Worm (Caenorhabditis elegans): Measurements from ENCODE around the gene grl-26.
A peak's percentile ranks its signal among the peaks of the same experiment; 100 is the strongest.

grl-26 gene

DNA sequence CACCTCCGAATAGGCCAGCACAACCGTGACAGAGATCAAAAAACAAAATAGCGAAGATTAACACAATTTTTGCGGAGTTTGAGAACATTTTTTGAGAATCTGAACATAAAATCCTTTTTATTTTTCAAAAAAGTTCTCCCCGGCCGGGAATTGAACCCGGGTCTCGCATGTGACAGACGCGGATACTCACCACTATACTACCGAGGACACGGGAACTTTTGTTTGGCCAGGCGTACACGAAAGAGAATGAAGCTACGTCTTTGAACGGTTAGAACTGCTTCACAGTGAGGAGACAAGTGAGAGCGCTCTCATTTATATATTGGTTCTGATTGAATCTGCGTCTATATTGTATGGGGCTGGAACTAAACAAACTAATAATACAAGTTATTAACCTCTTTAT, at the start of gene grl-26:
Gene grl-26, minus strand, starts transcription at position 318 of the 400 bp plus-strand sequence.
- peak; percentile 29 for TF ChIP-seq gmeb-1 (tag; optimal IDR thresholded peaks at IDR 0.05)
- TF ChIP-seq ztf-4 (tag; optimal IDR thresholded peaks at IDR 0.05) = no peak
- TF ChIP-seq ztf-11 (tag; optimal IDR thresholded peaks at IDR 0.05) = no peak
- no peak for TF ChIP-seq elt-1 (tag; optimal IDR thresholded peaks at IDR 0.05)
- no peak for TF ChIP-seq skn-1 (tag; optimal IDR thresholded peaks at IDR 0.05)
- TF ChIP-seq lin-13 (GFP tag; optimal IDR thresholded peaks at IDR 0.05) = peak; percentile 42
- TF ChIP-seq elt-3 (tag; optimal IDR thresholded peaks at IDR 0.05) = no peak
- peak; percentile 8 for TF ChIP-seq lin-11 (tag; optimal IDR thresholded peaks at IDR 0.05)
- no peak for TF ChIP-seq unc-39 (tag; optimal IDR thresholded peaks at IDR 0.05)
- no peak for TF ChIP-seq ceh-16 (tag; optimal IDR thresholded peaks at IDR 0.05)
- TF ChIP-seq nhr-25 (tag; optimal IDR thresholded peaks at IDR 0.05) = no peak
- TF ChIP-seq ztf-1 (GFP tag; conservative IDR thresholded peaks at IDR 0.05) = no peak
- TF ChIP-seq R02D3.7 (tag; optimal IDR thresholded peaks at IDR 0.05) = no peak
- no peak for TF ChIP-seq mbf-1 (tag; optimal IDR thresholded peaks at IDR 0.05)
- TF ChIP-seq nhr-77 (tag; optimal IDR thresholded peaks at IDR 0.05) = no peak
- no peak for TF ChIP-seq nhr-237 (tag; optimal IDR thresholded peaks at IDR 0.05)
- no peak for TF ChIP-seq dmd-4 (tag; optimal IDR thresholded peaks at IDR 0.05)
- TF ChIP-seq mdl-1 (tag; optimal IDR thresholded peaks at IDR 0.05) = peak in 1 of 2 experiments; percentile 26
- TF ChIP-seq sem-4 (tag; optimal IDR thresholded peaks at IDR 0.05) = no peak
- TF ChIP-seq peb-1 (tag; optimal IDR thresholded peaks at IDR 0.05) = no peak
- TF ChIP-seq nhr-6 (tag; optimal IDR thresholded peaks at IDR 0.05) = no peak
- peak; percentile 60 for TF ChIP-seq nhr-129 (tag; optimal IDR thresholded peaks at IDR 0.05)
- no peak for TF ChIP-seq aly-2 (tag; optimal IDR thresholded peaks at IDR 0.05)
- TF ChIP-seq nhr-10 (tag; optimal IDR thresholded peaks at IDR 0.05) = no peak
- no peak for TF ChIP-seq ama-1 (optimal IDR thresholded peaks at IDR 0.05)
- no peak for TF ChIP-seq lin-39 (tag; optimal IDR thresholded peaks at IDR 0.05)
- peak; percentile 36 for TF ChIP-seq crh-2 (tag; optimal IDR thresholded peaks at IDR 0.05)
- TF ChIP-seq zag-1 (tag; optimal IDR thresholded peaks at IDR 0.05) = no peak
- peak; percentile 45 for TF ChIP-seq fos-1 (tag; optimal IDR thresholded peaks at IDR 0.05)
- peak; percentile 33 for TF ChIP-seq C34F6.9 (tag; optimal IDR thresholded peaks at IDR 0.05)
- no peak for TF ChIP-seq blmp-1 (tag; optimal IDR thresholded peaks at IDR 0.05; ENCODE audit: insufficient read depth)
- TF ChIP-seq nhr-12 (tag; optimal IDR thresholded peaks at IDR 0.05) = no peak
- peak; percentile 45 for TF ChIP-seq sma-9 (GFP tag; optimal IDR thresholded peaks at IDR 0.05)
- no peak for TF ChIP-seq sma-9 (tag; optimal IDR thresholded peaks at IDR 0.05)
- no peak for TF ChIP-seq mab-5 (tag; optimal IDR thresholded peaks at IDR 0.05)
- no peak for TF ChIP-seq nhr-11 (tag; optimal IDR thresholded peaks at IDR 0.05)
- no peak for TF ChIP-seq unc-62 (GFP tag; optimal IDR thresholded peaks at IDR 0.05)
- no peak for TF ChIP-seq lsy-2 (tag; optimal IDR thresholded peaks at IDR 0.05)
- TF ChIP-seq ceh-82 (tag; optimal IDR thresholded peaks at IDR 0.05) = no peak
- TF ChIP-seq nhr-21 (tag; optimal IDR thresholded peaks at IDR 0.05) = peak; percentile 19
- TF ChIP-seq sma-3 (GFP tag; optimal IDR thresholded peaks at IDR 0.05) = peak; percentile 54
- no peak for TF ChIP-seq nhr-23 (tag; optimal IDR thresholded peaks at IDR 0.05)
- no peak for TF ChIP-seq egl-27 (tag; optimal IDR thresholded peaks at IDR 0.05)
- TF ChIP-seq F13H6.1 (tag; optimal IDR thresholded peaks at IDR 0.05) = peak; percentile 48
- TF ChIP-seq snpc-4 (tag; optimal IDR thresholded peaks at IDR 0.05) = no peak
- TF ChIP-seq unc-55 (GFP tag; optimal IDR thresholded peaks at IDR 0.05) = peak; percentile 55
- TF ChIP-seq alr-1 (tag; optimal IDR thresholded peaks at IDR 0.05) = no peak
- TF ChIP-seq Y55F3AM.14 (GFP tag; optimal IDR thresholded peaks at IDR 0.05) = no peak
- TF ChIP-seq ZK546.5 (tag; optimal IDR thresholded peaks at IDR 0.05) = no peak

Data from whole organism, L2 larva.